Worm (Caenorhabditis elegans) whole organism, L1 larva: ENCODE results near the gene srw-23.

Experiments used
- C16A3.4 ChIP-seq: fragments of 150-350 bp; optimal IDR thresholded peaks from 2 replicates; lab custom pipeline; 2014; ENCODE audit warnings: missing biosample characterization, missing genetic modification characterization
- Y116A8C.19 ChIP-seq: sonication (generic microtip); optimal IDR thresholded peaks from 2 replicates; lab custom pipeline; 2016; ENCODE audit warnings: missing compliant biosample characterization, missing genetic modification characterization, borderline replicate concordance
- aha-1 ChIP-seq: fragments of 150-350 bp; optimal IDR thresholded peaks from 2 replicates; lab custom pipeline; 2014; ENCODE audit warnings: missing biosample characterization, missing genetic modification characterization
- aly-2 ChIP-seq: fragments of 150-350 bp; optimal IDR thresholded peaks from 2 replicates; lab custom pipeline; 2014; ENCODE audit warnings: missing biosample characterization, missing genetic modification characterization
- ama-1 ChIP-seq: fragments of 150-350 bp; optimal IDR thresholded peaks from 2 replicates; lab custom pipeline; 2014
- ceh-63 ChIP-seq: fragments of 200-800 bp; sonication (Bioruptor generic); optimal IDR thresholded peaks from 2 replicates; lab custom pipeline; 2018; ENCODE audit warnings: mild to moderate bottlenecking, missing genetic modification characterization, missing compliant biosample characterization
- dpl-1 ChIP-seq, 3 experiments: fragments of 150-350 bp in 2 of 3; sonication (generic microtip) in 1 of 3; optimal IDR thresholded peaks; 2 replicates each; lab custom pipeline; 2014 to 2017; ENCODE audit warnings: missing biosample characterization in 3 of 3, missing genetic modification characterization in 3 of 3, missing genetic modification reagents in 3 of 3
- dsc-1 ChIP-seq: sonication (generic microtip); optimal IDR thresholded peaks from 2 replicates; lab custom pipeline; 2016; ENCODE audit warnings: mild to moderate bottlenecking, missing genetic modification characterization, missing compliant biosample characterization
- efl-3 ChIP-seq: fragments of 200-800 bp; sonication (Bioruptor generic); optimal IDR thresholded peaks from 2 replicates; lab custom pipeline; 2018; ENCODE audit warnings: mild to moderate bottlenecking, missing genetic modification characterization, missing compliant biosample characterization
- egl-13 ChIP-seq: sonication (generic microtip); optimal IDR thresholded peaks from 2 replicates; lab custom pipeline; 2016; ENCODE audit warnings: missing genotype, missing genetic modification reagents, missing genetic modification characterization, missing compliant biosample characterization
- elt-2 ChIP-seq: sonication (generic microtip); optimal IDR thresholded peaks from 2 replicates; lab custom pipeline; 2016; ENCODE audit warnings: missing genetic modification characterization, mild to moderate bottlenecking, inconsistent platforms, missing compliant biosample characterization, missing genetic modification reagents
- elt-3 ChIP-seq, 6 experiments: fragments of 150-350 bp in 1 of 6; sonication (generic microtip); optimal IDR thresholded peaks; 2 replicates each; lab custom pipeline; 2017 to 2018; ENCODE audit warnings: missing biosample characterization in 6 of 6, missing genetic modification characterization in 6 of 6, inconsistent platforms in 1 of 6
- fkh-4 ChIP-seq: sonication (generic microtip); optimal IDR thresholded peaks from 2 replicates; lab custom pipeline; 2016; ENCODE audit warnings: missing compliant biosample characterization, missing genetic modification characterization, borderline replicate concordance
- hlh-17 ChIP-seq: fragments of 200-800 bp; sonication (Bioruptor generic); optimal IDR thresholded peaks from 2 replicates; lab custom pipeline; 2018; ENCODE audit warnings: missing genetic modification characterization, mild to moderate bottlenecking, missing compliant biosample characterization, moderate library complexity, borderline replicate concordance
- hlh-4 ChIP-seq: sonication (generic microtip); optimal IDR thresholded peaks from 2 replicates; lab custom pipeline; 2016; ENCODE audit warnings: mild to moderate bottlenecking, missing genetic modification characterization, missing compliant biosample characterization
- irx-1 ChIP-seq: sonication (generic microtip); optimal IDR thresholded peaks from 2 replicates; lab custom pipeline; 2016; ENCODE audit warnings: missing genetic modification characterization, missing compliant biosample characterization
- isw-1 ChIP-seq: fragments of 200-800 bp; sonication (Bioruptor generic); IDR thresholded peaks from 2 replicates; pipeline ENCODE4 v1.3.6; 2022; ENCODE audit warnings: missing genetic modification characterization, missing compliant biosample characterization
- jun-1 ChIP-seq: fragments of 150-350 bp; optimal IDR thresholded peaks from 2 replicates; lab custom pipeline; 2014; ENCODE audit warnings: missing biosample characterization, missing genetic modification reagents, missing genetic modification characterization
- lin-14 ChIP-seq: fragments of 200-800 bp; sonication (Bioruptor generic); optimal IDR thresholded peaks from 2 replicates; lab custom pipeline; 2018; ENCODE audit warnings: mild to moderate bottlenecking, missing genetic modification characterization, moderate library complexity, missing compliant biosample characterization
- lin-39 ChIP-seq: fragments of 150-350 bp; optimal IDR thresholded peaks from 2 replicates; lab custom pipeline; 2014; ENCODE audit warnings: missing biosample characterization, missing genetic modification reagents, missing genetic modification characterization
- mab-9 ChIP-seq: fragments of 200-800 bp; sonication (Bioruptor generic); IDR thresholded peaks from 2 replicates; pipeline ENCODE4 v1.3.6; 2022; ENCODE audit warnings: missing genetic modification reagents, missing genetic modification characterization, missing compliant biosample characterization
- mdl-1 ChIP-seq, 2 experiments: fragments of 150-350 bp; optimal IDR thresholded peaks; 2 replicates each; lab custom pipeline; 2014 to 2017; ENCODE audit warnings: missing biosample characterization in 2 of 2, missing genetic modification characterization in 2 of 2, inconsistent platforms in 1 of 2
- mef-2 ChIP-seq: fragments of 150-350 bp; optimal IDR thresholded peaks from 2 replicates; lab custom pipeline; 2014; ENCODE audit warnings: missing biosample characterization, missing genetic modification characterization
- nhr-19 ChIP-seq: fragments of 200-800 bp; sonication (Bioruptor generic); conservative IDR thresholded peaks from 2 replicates; pipeline ENCODE4 v1.3.6; 2022; ENCODE audit warnings: missing genetic modification characterization, missing compliant biosample characterization
- nhr-28 ChIP-seq: fragments of 150-350 bp; optimal IDR thresholded peaks from 2 replicates; lab custom pipeline; 2014; ENCODE audit warnings: missing biosample characterization, missing genetic modification characterization
- nhr-76 ChIP-seq: sonication (generic microtip); optimal IDR thresholded peaks from 2 replicates; lab custom pipeline; 2017; ENCODE audit warnings: missing biosample characterization, missing genetic modification characterization
- nhr-85 ChIP-seq: sonication (generic microtip); peaks from one replicate; lab custom pipeline; 2016; ENCODE audit warnings: missing genetic modification characterization, inconsistent platforms, missing compliant biosample characterization
- nhr-90 ChIP-seq: sonication (generic microtip); optimal IDR thresholded peaks from 2 replicates; lab custom pipeline; 2016; ENCODE audit warnings: mild to moderate bottlenecking, missing genetic modification characterization, missing compliant biosample characterization; ENCODE audit not compliant: poor library complexity
- pax-3 ChIP-seq: fragments of 200-800 bp; sonication (Bioruptor generic); optimal IDR thresholded peaks from 2 replicates; lab custom pipeline; 2018; ENCODE audit warnings: mild to moderate bottlenecking, missing genetic modification characterization, moderate library complexity, missing compliant biosample characterization
- snpc-4 ChIP-seq: fragments of 150-350 bp; optimal IDR thresholded peaks from 2 replicates; lab custom pipeline; 2014; ENCODE audit warnings: missing biosample characterization, missing genetic modification characterization
- sox-4 ChIP-seq: sonication (generic microtip); optimal IDR thresholded peaks from 2 replicates; lab custom pipeline; 2016; ENCODE audit warnings: missing genetic modification characterization, missing compliant biosample characterization
- sptf-1 ChIP-seq: fragments of 150-350 bp; optimal IDR thresholded peaks from 2 replicates; lab custom pipeline; 2014; ENCODE audit warnings: missing biosample characterization, missing genetic modification characterization
- sup-37 ChIP-seq: fragments of 200-800 bp; sonication (Bioruptor generic); optimal IDR thresholded peaks from 2 replicates; lab custom pipeline; 2018; ENCODE audit warnings: mild to moderate bottlenecking, missing genetic modification characterization, missing compliant biosample characterization
- swsn-7 ChIP-seq: sonication (generic microtip); optimal IDR thresholded peaks from 2 replicates; lab custom pipeline; 2016; ENCODE audit warnings: missing genetic modification characterization, missing compliant biosample characterization
- unc-62 ChIP-seq: fragments of 150-350 bp; optimal IDR thresholded peaks from 2 replicates; lab custom pipeline; 2014; ENCODE audit warnings: missing biosample characterization, missing genetic modification reagents, missing genetic modification characterization
- unc-86 ChIP-seq: sonication (generic microtip); optimal IDR thresholded peaks from 2 replicates; lab custom pipeline; 2016; ENCODE audit warnings: missing genetic modification characterization, missing compliant biosample characterization
- zip-4 ChIP-seq: fragments of 200-800 bp; sonication (Bioruptor generic); optimal IDR thresholded peaks from 2 replicates; lab custom pipeline; 2018; ENCODE audit warnings: mild to moderate bottlenecking, missing genetic modification characterization, moderate library complexity, missing compliant biosample characterization
- ztf-11 ChIP-seq, 2 experiments: sonication (generic microtip); optimal IDR thresholded peaks; 2 replicates each; lab custom pipeline; 2016 to 2017; ENCODE audit warnings: missing genetic modification characterization in 2 of 2, missing biosample characterization in 1 of 2, missing compliant biosample characterization in 1 of 2
- ztf-4 ChIP-seq: fragments of 150-350 bp; optimal IDR thresholded peaks from 2 replicates; lab custom pipeline; 2014; ENCODE audit warnings: missing biosample characterization, missing genetic modification characterization

The srw-23 gene

DNA sequence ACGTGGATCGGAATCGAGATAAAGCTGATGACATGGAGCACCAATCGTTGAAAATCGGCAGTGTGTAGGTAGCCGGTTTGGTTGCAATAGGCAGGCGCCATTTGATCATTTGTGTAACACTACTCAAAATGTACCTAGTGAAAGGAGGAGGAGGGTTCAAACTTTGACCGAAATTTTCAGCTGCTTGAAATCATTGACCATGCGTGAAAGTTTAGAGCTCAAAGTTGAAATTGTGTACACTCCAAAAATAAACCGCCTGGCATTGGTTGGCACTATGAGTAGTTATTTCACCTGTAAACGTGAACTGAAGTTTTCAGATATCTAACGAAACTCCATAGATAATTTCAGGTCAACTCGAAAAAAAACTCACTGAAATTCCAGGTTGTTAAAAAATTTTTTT lies 41.8 kb upstream of the srw-23 start, which contains the start of gene srh-215:
Gene srh-215, minus strand, starts transcription at position 101 of the 400 bp plus-strand sequence.
- TF ChIP-seq unc-62 (GFP tag; lab: Kevin White, UChicago) = no peak
- TF ChIP-seq C16A3.4 = no peak
- TF ChIP-seq jun-1 = no peak
- TF ChIP-seq Y116A8C.19 (tag; lab: Kevin White, UChicago) = no peak
- TF ChIP-seq egl-13 (tag; lab: Kevin White, UChicago) = no peak
- no peak for TF ChIP-seq irx-1
- no peak for TF ChIP-seq mef-2 (tag; lab: Kevin White, UChicago)
- TF ChIP-seq hlh-17 (GFP tag; lab: Kevin White, UChicago) = no peak
- no peak for TF ChIP-seq aha-1 (tag; lab: Kevin White, UChicago)
- TF ChIP-seq elt-2 = no peak
- TF ChIP-seq hlh-4 (tag; lab: Kevin White, UChicago) = no peak
- TF ChIP-seq pax-3 (tag; lab: Kevin White, UChicago) = no peak

DNA sequence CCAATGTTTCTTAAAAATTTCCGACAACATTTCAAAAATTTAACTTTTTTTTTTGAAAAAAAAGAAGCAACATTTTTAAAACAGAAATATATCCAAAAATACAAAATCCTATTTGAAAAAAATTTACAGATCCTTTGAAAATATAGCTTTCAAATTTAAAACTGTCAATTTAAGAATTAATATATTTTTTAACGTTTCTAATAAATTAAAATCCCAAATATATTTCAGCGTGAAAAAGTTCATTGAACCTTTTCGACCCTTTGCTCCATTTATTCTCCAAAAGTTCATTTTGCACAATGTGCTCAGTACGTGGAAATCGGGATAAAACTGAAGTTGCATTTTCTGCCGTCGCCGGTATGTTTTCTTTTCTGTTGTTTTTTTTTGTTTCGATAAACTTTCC lies 40.9 kb upstream of the srw-23 start, which contains the start of gene phy-3:
Gene phy-3, plus strand, starts transcription at position 301 of the 400 bp plus-strand sequence.
- TF ChIP-seq jun-1 (no peak), nhr-19 (GFP tag; lab: Robert Waterston, UW) (no peak), nhr-76 (tag; lab: Kevin White, UChicago) (no peak), aly-2 (tag; lab: Kevin White, UChicago) (no peak), mdl-1 (tag; optimal IDR thresholded peaks at IDR 0.05; lab: Kevin White, UChicago) (no peak), fkh-4 (tag; lab: Kevin White, UChicago) (no peak)
- TF ChIP-seq, all 84 proteins: peak for 0

DNA sequence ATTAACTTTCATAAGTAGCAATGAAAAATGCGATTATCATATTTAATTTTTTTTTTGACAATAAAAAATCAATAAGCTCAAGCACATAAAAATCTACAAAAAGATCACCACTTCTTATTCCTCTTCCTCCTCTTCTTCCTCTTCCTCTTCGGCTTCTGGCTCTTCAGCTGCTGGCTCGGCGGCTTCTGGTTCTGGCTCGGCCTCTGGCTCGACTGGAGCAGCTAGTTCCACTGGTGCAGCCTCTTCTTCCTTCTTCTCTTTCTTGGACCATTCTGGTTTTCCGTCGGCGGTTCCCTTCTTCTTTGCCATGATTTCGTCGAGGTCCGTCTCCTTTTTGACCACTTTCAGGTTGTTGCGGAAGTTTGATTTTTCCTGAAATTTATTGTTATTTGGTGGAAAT lies 40.1 kb upstream of the srw-23 start:
- TF ChIP-seq lin-39 (no peak), nhr-28 (tag; lab: Kevin White, UChicago) (no peak), swsn-7 (no peak), unc-62 (GFP tag; lab: Kevin White, UChicago) (no peak), ceh-63 (no peak), snpc-4 (tag; lab: Kevin White, UChicago) (no peak), sup-37 (GFP tag; lab: Kevin White, UChicago) (no peak)

DNA sequence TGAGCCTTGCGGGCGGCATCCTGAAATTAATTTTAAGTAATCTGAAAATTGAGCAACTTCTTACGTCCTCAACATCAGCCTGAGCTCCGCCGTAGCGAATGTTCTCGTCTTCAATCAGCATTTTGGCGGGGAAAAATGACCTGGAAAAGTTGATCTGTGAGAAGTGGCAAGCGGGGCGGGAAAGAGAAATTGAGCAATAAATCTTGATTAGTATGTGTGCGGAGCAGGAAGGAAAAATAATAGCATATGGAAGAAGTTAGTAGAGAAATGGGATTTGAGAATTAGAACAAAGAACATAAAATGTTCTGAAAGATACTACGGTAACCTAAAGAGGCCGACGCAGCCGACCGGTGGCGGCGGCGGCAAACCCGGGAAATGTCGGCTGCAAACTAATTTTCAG lies 38.8 kb upstream of the srw-23 start, which contains the start of gene tni-3:
Gene tni-3, minus strand, starts transcription at position 140 of the 400 bp plus-strand sequence.
- TF ChIP-seq fkh-4 (tag; lab: Kevin White, UChicago) (peak; percentile 59), mab-9 (no peak), dsc-1 (peak; percentile 87)

DNA sequence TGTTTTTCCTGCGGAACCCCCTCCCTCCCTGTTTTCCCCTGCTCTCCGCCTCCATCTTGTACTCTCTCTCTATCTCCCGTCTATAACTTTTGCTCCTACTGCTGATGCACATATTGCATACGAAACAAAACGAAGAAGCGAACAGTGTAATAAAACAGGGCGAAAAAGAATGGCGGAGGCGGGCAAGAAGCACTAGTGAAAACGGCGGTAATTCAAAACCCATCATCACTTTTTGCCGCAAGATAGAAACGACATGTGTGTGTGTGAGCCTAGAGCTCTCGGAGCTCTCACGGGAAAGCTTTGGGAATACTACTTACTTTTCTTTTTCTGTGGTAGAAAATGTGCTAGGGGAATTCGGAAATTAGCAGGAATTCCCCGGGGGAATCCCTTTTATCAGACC lies 37.6 kb upstream of the srw-23 start:
- no peak for TF ChIP-seq isw-1 (GFP tag; lab: Robert Waterston, UW)
- no peak for TF ChIP-seq swsn-7
- no peak for TF ChIP-seq ztf-11 (tag; optimal IDR thresholded peaks at IDR 0.05; lab: Kevin White, UChicago)
- no peak for TF ChIP-seq ama-1 (lab: Kevin White, UChicago)
- no peak for TF ChIP-seq unc-62 (GFP tag; lab: Kevin White, UChicago)
- no peak for TF ChIP-seq zip-4 (GFP tag; lab: Kevin White, UChicago)
- TF ChIP-seq efl-3 (GFP tag; lab: Kevin White, UChicago) = no peak
- TF ChIP-seq elt-3 (tag; optimal IDR thresholded peaks at IDR 0.05; lab: Kevin White, UChicago) = no peak
- no peak for TF ChIP-seq ztf-4 (tag; lab: Kevin White, UChicago)
- TF ChIP-seq fkh-4 (tag; lab: Kevin White, UChicago) = no peak
- TF ChIP-seq C16A3.4 = no peak
- TF ChIP-seq nhr-85 = no peak

DNA sequence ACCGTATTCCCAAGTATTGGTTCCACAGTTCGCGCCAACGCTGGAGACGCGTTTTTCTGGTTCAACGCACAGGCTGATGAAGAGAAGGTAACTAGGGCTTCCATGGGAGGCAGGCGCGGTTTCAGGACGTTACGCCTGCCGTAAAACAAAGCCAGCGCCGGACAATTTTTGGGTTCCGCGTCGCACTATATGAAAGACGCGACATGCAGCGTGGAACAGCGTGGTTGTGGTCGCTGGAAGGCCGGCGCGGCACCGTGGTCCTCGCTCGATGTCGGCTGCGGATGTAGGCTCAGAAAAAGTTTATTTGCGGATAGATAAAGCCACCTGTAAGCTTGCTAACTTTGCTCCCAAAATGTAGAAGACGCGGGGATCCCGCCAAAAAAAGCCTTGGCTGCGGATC lies 35.3 kb upstream of the srw-23 start:
- no peak for TF ChIP-seq unc-86 (tag; lab: Kevin White, UChicago)
- no peak for TF ChIP-seq lin-14 (GFP tag; lab: Kevin White, UChicago)
- no peak for TF ChIP-seq fkh-4 (tag; lab: Kevin White, UChicago)
- no peak for TF ChIP-seq dpl-1 (GFP tag; optimal IDR thresholded peaks at IDR 0.05; lab: Kevin White, UChicago)
- TF ChIP-seq sptf-1 (tag; lab: Kevin White, UChicago) = no peak
- TF ChIP-seq pax-3 (tag; lab: Kevin White, UChicago) = no peak
- no peak for TF ChIP-seq nhr-90 (tag; lab: Kevin White, UChicago)
- no peak for TF ChIP-seq efl-3 (GFP tag; lab: Kevin White, UChicago)
- TF ChIP-seq elt-2 = no peak
- no peak for TF ChIP-seq sox-4 (tag; lab: Kevin White, UChicago)
- TF ChIP-seq mab-9 = no peak
